Fruit fly (Drosophila melanogaster): ENCODE results near the gene CG14629.

The CG14629 gene

dm6 chrX:1030478-1030877, 20.8 kb upstream of the CG14629 start, which contains the start of the genes Cdc45 and Rpp21 (continued):
- TF ChIP-seq kay (GFP tag; optimal IDR thresholded peaks at IDR 0.05) (no peak), Taf1 (GFP tag; IDR thresholded peaks at IDR 0.05) (no peak), CG13624 (GFP tag; optimal IDR thresholded peaks at IDR 0.05) (peak; percentile 20), Xrp1 (GFP tag; IDR thresholded peaks at IDR 0.05) (no peak), CG17361 (GFP tag; IDR thresholded peaks at IDR 0.05) (no peak), CG11723 (GFP tag; optimal IDR thresholded peaks at IDR 0.05) (no peak), wek (GFP tag; optimal IDR thresholded peaks at IDR 0.05) (no peak), CG10654 (GFP tag; optimal IDR thresholded peaks at IDR 0.05) (no peak), phol (tag; optimal IDR thresholded peaks at IDR 0.05) (peak; percentile 56), nmo (GFP tag; optimal IDR thresholded peaks at IDR 0.05) (peak; percentile 38), GATAe (GFP tag; conservative IDR thresholded peaks at IDR 0.05) (no peak), Fer3 (tag; optimal IDR thresholded peaks at IDR 0.05) (no peak), CG3065 (GFP tag; optimal IDR thresholded peaks at IDR 0.05) (no peak), CG8478 (optimal IDR thresholded peaks at IDR 0.05) (no peak), ato (GFP tag; IDR thresholded peaks at IDR 0.05; ENCODE audit: partially characterized antibody) (no peak), Mad (GFP tag; optimal IDR thresholded peaks at IDR 0.05) (no peak), CG11093 (GFP tag; IDR thresholded peaks at IDR 0.05) (no peak), Blimp-1 (GFP tag; optimal IDR thresholded peaks at IDR 0.05) (peak; percentile 37), cas (GFP tag; IDR thresholded peaks at IDR 0.05) (no peak), CG32532 (GFP tag; IDR thresholded peaks at IDR 0.05) (no peak), CrebB (tag; optimal IDR thresholded peaks at IDR 0.05) (no peak), klu (GFP tag; IDR thresholded peaks at IDR 0.05) (no peak), D (optimal IDR thresholded peaks at IDR 0.05) (no peak), D (GFP tag; optimal IDR thresholded peaks at IDR 0.05) (no peak), Hr39 (optimal IDR thresholded peaks at IDR 0.05) (no peak), Opbp (GFP tag; IDR thresholded peaks at IDR 0.05; ENCODE audit: partially characterized antibody) (no peak), CG8281 (tag; optimal IDR thresholded peaks at IDR 0.05) (no peak), CG17359 (tag; optimal IDR thresholded peaks at IDR 0.05) (no peak), CG17186 (GFP tag; optimal IDR thresholded peaks at IDR 0.05) (peak; percentile 55), ken (GFP tag; IDR thresholded peaks at IDR 0.05) (no peak), sd (tag; optimal IDR thresholded peaks at IDR 0.05) (no peak), CG3281 (GFP tag; optimal IDR thresholded peaks at IDR 0.05) (no peak), z (GFP tag; IDR thresholded peaks at IDR 0.05) (no peak), gro (GFP tag; optimal IDR thresholded peaks at IDR 0.05) (no peak), CG6813 (GFP tag; optimal IDR thresholded peaks at IDR 0.05) (no peak), CG12104 (GFP tag; optimal IDR thresholded peaks at IDR 0.05) (no peak), ac (GFP tag; optimal IDR thresholded peaks at IDR 0.05) (no peak), Meics (GFP tag; optimal IDR thresholded peaks at IDR 0.05) (no peak), CG1602 (GFP tag; optimal IDR thresholded peaks at IDR 0.05) (no peak), ssp (GFP tag; IDR thresholded peaks at IDR 0.05) (no peak), NFAT (GFP tag; IDR thresholded peaks at IDR 0.05) (no peak), CG6689 (GFP tag; IDR thresholded peaks at IDR 0.05) (no peak), HLH3B (GFP tag; IDR thresholded peaks at IDR 0.05) (no peak), CG4360 (GFP tag; IDR thresholded peaks at IDR 0.05) (no peak), CG3995 (GFP tag; optimal IDR thresholded peaks at IDR 0.05) (peak; percentile 22), CG10147 (GFP tag; optimal IDR thresholded peaks at IDR 0.05) (no peak), eve (GFP tag; optimal IDR thresholded peaks at IDR 0.05) (no peak), CG11456 (GFP tag; IDR thresholded peaks at IDR 0.05) (no peak), CG18764 (GFP tag; optimal IDR thresholded peaks at IDR 0.05) (no peak), crp (GFP tag; optimal IDR thresholded peaks at IDR 0.05) (peak; percentile 32 to 86), CG6683 (GFP tag; optimal IDR thresholded peaks at IDR 0.05) (no peak), grn (GFP tag; optimal IDR thresholded peaks at IDR 0.05) (no peak), CG4707 (GFP tag; optimal IDR thresholded peaks at IDR 0.05) (no peak)

Measured in whole organism, embryonic.